Worm (Caenorhabditis elegans) whole organism, L4 larva: ENCODE data around the gene R04F11.3.

ENCODE experiments used
- D1046.2 ChIP-seq: fragments of 200-800 bp; sonication (Bioruptor generic); IDR thresholded peaks from 2 replicates; pipeline ENCODE4 v1.3.6; 2022; ENCODE audit warnings: missing genetic modification characterization, missing compliant biosample characterization
- F10B5.3 ChIP-seq: sonication (generic microtip); optimal IDR thresholded peaks from 2 replicates; lab custom pipeline; 2016; ENCODE audit warnings: mild to moderate bottlenecking, missing genetic modification characterization, missing compliant biosample characterization
- F44E2.7 ChIP-seq: fragments of 200-800 bp; sonication (Bioruptor generic); IDR thresholded peaks from 2 replicates; pipeline ENCODE4 v2.1.2; 2022; ENCODE audit warnings: missing genetic modification characterization, missing compliant biosample characterization
- T20F7.1 ChIP-seq: fragments of 200-800 bp; sonication (Bioruptor generic); optimal IDR thresholded peaks from 2 replicates; lab custom pipeline; 2018; ENCODE audit warnings: mild to moderate bottlenecking, missing genetic modification characterization, missing compliant biosample characterization
- T26A8.4 ChIP-seq: fragments of 200-800 bp; sonication (Bioruptor generic); IDR thresholded peaks from 2 replicates; pipeline ENCODE4 v1.3.6; 2022; ENCODE audit warnings: missing genetic modification characterization, missing compliant biosample characterization
- ZK337.2 ChIP-seq: fragments of 200-800 bp; sonication (Bioruptor generic); IDR thresholded peaks from 2 replicates; pipeline ENCODE4 v1.3.6; 2022; ENCODE audit warnings: missing genetic modification reagents, missing genetic modification characterization, missing compliant biosample characterization
- ZK546.5 ChIP-seq, 2 experiments: sonication (generic microtip); optimal IDR thresholded peaks; 2 replicates each; lab custom pipeline; 2017; ENCODE audit warnings: missing biosample characterization in 2 of 2, missing genetic modification characterization in 2 of 2
- ama-1 ChIP-seq: fragments of 150-350 bp; optimal IDR thresholded peaks from 2 replicates; lab custom pipeline; 2014; ENCODE audit warnings: inconsistent platforms, mixed read lengths
- ceh-44 ChIP-seq: fragments of 200-800 bp; sonication (Bioruptor generic); IDR thresholded peaks from 2 replicates; pipeline ENCODE4 v1.3.6; 2022; ENCODE audit warnings: missing genetic modification reagents, missing genetic modification characterization, missing compliant biosample characterization
- ceh-82 ChIP-seq: sonication (generic microtip); optimal IDR thresholded peaks from 2 replicates; lab custom pipeline; 2017; ENCODE audit warnings: missing biosample characterization, missing genetic modification characterization
- ces-1 ChIP-seq: fragments of 150-350 bp; sonication (generic microtip); optimal IDR thresholded peaks from 4 replicates; lab custom pipeline; 2014; ENCODE audit warnings: missing biosample characterization, missing genetic modification reagents, missing genetic modification characterization
- daf-16 ChIP-seq, 3 experiments: sonication (generic microtip); optimal IDR thresholded peaks; 2 replicates each; lab custom pipeline; 2016 to 2017; ENCODE audit warnings: missing genetic modification characterization in 3 of 3, missing genetic modification reagents in 3 of 3, mild to moderate bottlenecking in 2 of 3, missing compliant biosample characterization in 2 of 3, missing biosample characterization in 1 of 3, moderate library complexity in 1 of 3
- dmd-8 ChIP-seq: fragments of 200-800 bp; sonication (Bioruptor generic); IDR thresholded peaks from 2 replicates; pipeline ENCODE4 v1.3.6; 2022; ENCODE audit warnings: missing genetic modification characterization, missing compliant biosample characterization
- duxl-1 ChIP-seq: sonication (generic microtip); optimal IDR thresholded peaks from 2 replicates; lab custom pipeline; 2016; ENCODE audit warnings: mild to moderate bottlenecking, missing genetic modification characterization, moderate library complexity, missing compliant biosample characterization; ENCODE audit not compliant: poor library complexity
- hif-1 ChIP-seq, 2 experiments: sonication (generic microtip); optimal IDR thresholded peaks; 2 replicates each; lab custom pipeline; 2016 to 2017; ENCODE audit warnings: missing compliant biosample characterization in 2 of 2, missing genetic modification characterization in 2 of 2, missing genetic modification reagents in 2 of 2, missing genotype in 2 of 2, mild to moderate bottlenecking in 1 of 2
- hlh-11 ChIP-seq: fragments of 200-800 bp; sonication (Bioruptor generic); optimal IDR thresholded peaks from 2 replicates; lab custom pipeline; 2018; ENCODE audit warnings: mild to moderate bottlenecking, missing genetic modification characterization, missing compliant biosample characterization
- hlh-30 ChIP-seq: sonication (generic microtip); optimal IDR thresholded peaks from 2 replicates; lab custom pipeline; 2017; ENCODE audit warnings: antibody characterized with exemption, mild to moderate bottlenecking, missing genetic modification characterization, missing compliant biosample characterization; ENCODE audit not compliant: insufficient read depth
- jun-1 ChIP-seq: fragments of 150-350 bp; optimal IDR thresholded peaks from 2 replicates; lab custom pipeline; 2014; ENCODE audit warnings: missing biosample characterization, missing genetic modification reagents, missing genetic modification characterization
- lim-7 ChIP-seq: fragments of 200-800 bp; sonication (Bioruptor generic); IDR thresholded peaks from 2 replicates; pipeline ENCODE4 v1.3.6; 2022; ENCODE audit warnings: missing genetic modification characterization, missing compliant biosample characterization
- lin-13 ChIP-seq: fragments of 150-350 bp; optimal IDR thresholded peaks from 2 replicates; lab custom pipeline; 2014; ENCODE audit warnings: missing biosample characterization, missing genetic modification reagents, missing genetic modification characterization
- lin-38 ChIP-seq: fragments of 200-800 bp; sonication (Bioruptor generic); IDR thresholded peaks from 2 replicates; pipeline ENCODE4 v1.3.6; 2022; ENCODE audit warnings: missing genetic modification reagents, missing genetic modification characterization, missing compliant biosample characterization
- lin-39 ChIP-seq: fragments of 150-350 bp; optimal IDR thresholded peaks from 2 replicates; lab custom pipeline; 2014; ENCODE audit warnings: missing biosample characterization, missing genetic modification reagents, missing genetic modification characterization
- lir-3 ChIP-seq: sonication (generic microtip); optimal IDR thresholded peaks from 2 replicates; lab custom pipeline; 2016; ENCODE audit warnings: mild to moderate bottlenecking, missing genetic modification characterization, missing compliant biosample characterization
- madf-5 ChIP-seq, 2 experiments: fragments of 200-800 bp; sonication (Bioruptor generic); IDR thresholded peaks; 2 replicates each; pipeline ENCODE4 v1.3.6; 2022; ENCODE audit warnings: missing compliant biosample characterization in 2 of 2, missing genetic modification characterization in 2 of 2
- madf-9 ChIP-seq: fragments of 200-800 bp; sonication (Bioruptor generic); conservative IDR thresholded peaks from 2 replicates; pipeline ENCODE4 v1.3.6; 2022; ENCODE audit warnings: missing genetic modification reagents, missing genetic modification characterization, missing compliant biosample characterization
- mdt-29 ChIP-seq: fragments of 200-800 bp; sonication (Bioruptor generic); IDR thresholded peaks from 2 replicates; pipeline ENCODE4 v1.3.6; 2022; ENCODE audit warnings: missing genetic modification reagents, missing genetic modification characterization, missing compliant biosample characterization
- mep-1 ChIP-seq: fragments of 150-350 bp; sonication (generic microtip); optimal IDR thresholded peaks from 3 replicates; lab custom pipeline; 2014; ENCODE audit warnings: missing biosample characterization, missing genetic modification characterization
- mxl-2 ChIP-seq: fragments of 200-800 bp; sonication (Bioruptor generic); conservative IDR thresholded peaks from 2 replicates; pipeline ENCODE4 v1.3.6; 2022; ENCODE audit warnings: missing genetic modification reagents, missing genetic modification characterization, missing compliant biosample characterization
- mxl-3 ChIP-seq: fragments of 200-800 bp; sonication (Bioruptor generic); optimal IDR thresholded peaks from 2 replicates; lab custom pipeline; 2018; ENCODE audit warnings: mild to moderate bottlenecking, missing genetic modification characterization, missing compliant biosample characterization
- nhr-10 ChIP-seq: fragments of 150-350 bp; optimal IDR thresholded peaks from 2 replicates; lab custom pipeline; 2014; ENCODE audit warnings: missing biosample characterization, missing genetic modification characterization
- nhr-102 ChIP-seq: sonication (generic microtip); optimal IDR thresholded peaks from 2 replicates; lab custom pipeline; 2016; ENCODE audit warnings: mild to moderate bottlenecking, missing genetic modification characterization, moderate library complexity, missing compliant biosample characterization
- nhr-11 ChIP-seq: fragments of 150-350 bp; optimal IDR thresholded peaks from 2 replicates; lab custom pipeline; 2014; ENCODE audit warnings: missing biosample characterization, missing genetic modification characterization
- nhr-25 ChIP-seq: sonication (generic microtip); optimal IDR thresholded peaks from 2 replicates; lab custom pipeline; 2017; ENCODE audit warnings: missing genetic modification characterization, mild to moderate bottlenecking, missing compliant biosample characterization, antibody characterized with exemption, moderate library complexity, borderline replicate concordance; ENCODE audit not compliant: insufficient read depth
- nhr-6 ChIP-seq: fragments of 150-350 bp; optimal IDR thresholded peaks from 2 replicates; lab custom pipeline; 2014; ENCODE audit warnings: missing biosample characterization, missing genetic modification characterization
- nhr-77 ChIP-seq: fragments of 150-350 bp; optimal IDR thresholded peaks from 2 replicates; lab custom pipeline; 2014; ENCODE audit warnings: missing biosample characterization, missing genetic modification characterization
- pha-4 ChIP-seq, 2 experiments: fragments of 150-350 bp in 1 of 2; fragments of 200-800 bp in 1 of 2; sonication (Bioruptor generic) in 1 of 2; IDR thresholded peaks in 1 of 2; optimal IDR thresholded peaks in 1 of 2; 2 replicates each; pipeline versions ENCODE4 v1.3.6 to Lab custom; 2014 to 2022; ENCODE audit warnings: missing genetic modification characterization in 2 of 2, missing genetic modification reagents in 2 of 2, missing biosample characterization in 1 of 2, missing compliant biosample characterization in 1 of 2
- rbr-2 ChIP-seq: sonication (generic microtip); optimal IDR thresholded peaks from 2 replicates; lab custom pipeline; 2016; ENCODE audit warnings: missing genotype, missing genetic modification characterization, missing compliant biosample characterization
- saeg-2 ChIP-seq: fragments of 200-800 bp; sonication (Bioruptor generic); IDR thresholded peaks from 2 replicates; pipeline ENCODE4 v1.3.6; 2022; ENCODE audit warnings: missing genetic modification reagents, missing genetic modification characterization, missing compliant biosample characterization
- snpc-1.2 ChIP-seq: fragments of 200-800 bp; sonication (Bioruptor generic); IDR thresholded peaks from 2 replicates; pipeline ENCODE4 v1.3.6; 2022; ENCODE audit warnings: missing genetic modification reagents, missing genetic modification characterization, missing compliant biosample characterization
- spr-1 ChIP-seq: sonication (generic microtip); optimal IDR thresholded peaks from 2 replicates; lab custom pipeline; 2016; ENCODE audit warnings: mild to moderate bottlenecking, missing genetic modification characterization, missing compliant biosample characterization
- tra-1 ChIP-seq: fragments of 200-800 bp; sonication (Bioruptor generic); IDR thresholded peaks from 2 replicates; pipeline ENCODE4 v1.3.6; 2022; ENCODE audit warnings: missing genetic modification reagents, missing genetic modification characterization, missing compliant biosample characterization
- unc-130 ChIP-seq: sonication (generic microtip); optimal IDR thresholded peaks from 2 replicates; lab custom pipeline; 2016; ENCODE audit warnings: missing genetic modification reagents, missing genetic modification characterization, missing compliant biosample characterization
- unc-39 ChIP-seq: sonication (generic microtip); optimal IDR thresholded peaks from 2 replicates; lab custom pipeline; 2017; ENCODE audit warnings: missing biosample characterization, missing genetic modification characterization
- unc-62 ChIP-seq, 3 experiments: fragments of 150-350 bp in 1 of 3; sonication (generic microtip); optimal IDR thresholded peaks in 2 of 3; peaks in 1 of 3; 1 replicate in 1 of 3; 2 replicates in 2 of 3; lab custom pipeline; 2014 to 2017; ENCODE audit warnings: missing biosample characterization in 3 of 3, missing genetic modification characterization in 3 of 3, missing genetic modification reagents in 3 of 3, missing genotype in 1 of 3
- zag-1 ChIP-seq: fragments of 150-350 bp; optimal IDR thresholded peaks from 2 replicates; lab custom pipeline; 2014; ENCODE audit warnings: missing biosample characterization, missing genetic modification characterization
- zfp-3 ChIP-seq: fragments of 200-800 bp; sonication (Bioruptor generic); conservative IDR thresholded peaks from 2 replicates; pipeline ENCODE4 v1.3.6; 2022; ENCODE audit warnings: missing genetic modification reagents, missing genetic modification characterization, missing compliant biosample characterization
- zip-11 ChIP-seq: fragments of 200-800 bp; sonication (Bioruptor generic); IDR thresholded peaks from 2 replicates; pipeline ENCODE4 v1.3.6; 2022; ENCODE audit warnings: missing genetic modification characterization, missing compliant biosample characterization

The R04F11.3 gene

ce11 chrV:12334387-12334786, 17.4 kb upstream of the R04F11.3 start:
- TF ChIP-seq daf-16 (GFP tag; optimal IDR thresholded peaks at IDR 0.05; lab: Kevin White, UChicago) (peak in 1 of 2 experiments; percentile 94), daf-16 (tag; optimal IDR thresholded peaks at IDR 0.05; lab: Kevin White, UChicago) (no peak), hlh-30 (tag; lab: Kevin White, UChicago) (peak; percentile 24), duxl-1 (no peak), nhr-11 (tag; lab: Kevin White, UChicago) (peak; percentile 45)
- TF ChIP-seq, all 104 proteins: peak for 3

- TF ChIP-seq nhr-77 (tag; lab: Kevin White, UChicago) (no peak), D1046.2 (GFP tag; lab: Robert Waterston, UW) (0 out of 2 replicates have a peak, but pooled peaks have one; percentile 5), madf-9 (no peak; the same call in 1 of the 2 replicates), F44E2.7 (GFP tag; lab: Robert Waterston, UW) (no peak), spr-1 (tag; lab: Kevin White, UChicago) (no peak), ceh-82 (tag; lab: Kevin White, UChicago) (no peak), lir-3 (no peak), zfp-3 (GFP tag; lab: Robert Waterston, UW) (no peak), daf-16 (GFP tag; optimal IDR thresholded peaks at IDR 0.05; lab: Kevin White, UChicago) (peak in 1 of 2 experiments; percentile 18), daf-16 (tag; optimal IDR thresholded peaks at IDR 0.05; lab: Kevin White, UChicago) (no peak), mdt-29 (no peak), hif-1 (tag; optimal IDR thresholded peaks at IDR 0.05; lab: Kevin White, UChicago) (peak in 1 of 2 experiments; percentile 24), zag-1 (tag; lab: Kevin White, UChicago) (no peak), rbr-2 (tag; lab: Kevin White, UChicago) (no peak), lin-13 (no peak), ceh-44 (GFP tag; lab: Robert Waterston, UW) (peak; percentile 33; the same call in 1 of the 2 replicates), ces-1 (GFP tag; lab: Kevin White, UChicago) (no peak), saeg-2 (GFP tag; lab: Robert Waterston, UW) (no peak), nhr-25 (tag; lab: Kevin White, UChicago) (no peak), ZK337.2 (GFP tag; lab: Robert Waterston, UW) (0 out of 2 replicates have a peak, but pooled peaks have one; percentile 22), ZK546.5 (tag; optimal IDR thresholded peaks at IDR 0.05; lab: Kevin White, UChicago) (no peak), unc-130 (peak; percentile 53), madf-5 (GFP tag; IDR thresholded peaks at IDR 0.05; lab: Robert Waterston, UW) (no peak), nhr-10 (tag; lab: Kevin White, UChicago) (no peak), unc-62 (GFP tag; optimal IDR thresholded peaks at IDR 0.05 in 1 of 2; lab: Kevin White, UChicago) (no peak), unc-62 (tag; optimal IDR thresholded peaks at IDR 0.05; lab: Kevin White, UChicago) (no peak), mxl-2 (GFP tag; lab: Robert Waterston, UW) (no peak), lim-7 (GFP tag; lab: Robert Waterston, UW) (peak; percentile 72), dmd-8 (GFP tag; lab: Robert Waterston, UW) (no peak), T26A8.4 (GFP tag; lab: Robert Waterston, UW) (no peak), tra-1 (GFP tag; lab: Robert Waterston, UW) (no peak), mxl-3 (GFP tag; lab: Kevin White, UChicago) (no peak), lin-38 (GFP tag; lab: Robert Waterston, UW) (no peak; the same call in 1 of the 2 replicates), nhr-102 (tag; lab: Kevin White, UChicago) (no peak), nhr-11 (tag; lab: Kevin White, UChicago) (peak; percentile 10), hlh-11 (no peak), lin-39 (tag; lab: Kevin White, UChicago) (no peak), mep-1 (tag; lab: Kevin White, UChicago) (no peak), zip-11 (GFP tag; lab: Robert Waterston, UW) (no peak), F10B5.3 (tag; lab: Kevin White, UChicago) (peak; percentile 3), T20F7.1 (GFP tag; lab: Kevin White, UChicago) (no peak), unc-39 (no peak), snpc-1.2 (GFP tag; lab: Robert Waterston, UW) (no peak), jun-1 (tag; lab: Kevin White, UChicago) (no peak), ama-1 (lab: Kevin White, UChicago) (no peak), nhr-6 (tag; lab: Kevin White, UChicago) (no peak), pha-4 (GFP tag; IDR thresholded peaks at IDR 0.05; lab: Robert Waterston, UW) (peak; percentile 44; the same call in 1 of the 2 replicates), pha-4 (tag; optimal IDR thresholded peaks at IDR 0.05; lab: Kevin White, UChicago) (no peak)
Observed at ce11 chrV:12331820-12332219, 14.8 kb upstream of the R04F11.3 start.
